Worm (Caenorhabditis elegans) whole organism, dauer: Measurements from ENCODE around the gene emb-27.

Source experiments
- unc-62 ChIP-seq: sonication (generic microtip); optimal IDR thresholded peaks from 2 replicates; lab custom pipeline; 2017; ENCODE audit warnings: missing biosample characterization, missing genetic modification reagents, missing genetic modification characterization

emb-27 gene

DNA sequence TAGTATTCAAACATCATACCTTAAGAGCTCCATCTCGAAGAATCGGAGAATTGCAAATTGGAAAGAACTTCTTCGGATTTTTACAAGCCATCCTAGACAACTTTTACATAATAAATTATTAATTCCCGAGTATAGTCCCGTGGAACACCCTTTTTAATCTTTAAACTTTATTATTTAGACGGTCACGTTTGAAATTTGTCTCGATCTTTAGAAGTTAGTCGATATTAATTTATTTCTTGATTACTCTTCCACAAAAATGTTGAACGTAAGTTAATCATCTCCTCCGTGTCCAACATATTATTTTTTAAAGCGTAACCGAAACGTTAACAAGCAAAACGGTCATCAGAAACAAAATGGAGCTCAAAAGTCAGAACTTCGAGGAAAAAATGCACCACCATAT is 11.5 kb upstream of the emb-27 start, which contains the start of the genes decr-1.3 and T05C12.1:
decr-1.3 (minus strand) TSS at position 101 of the 400 bp plus-strand sequence.
T05C12.1 (plus strand) TSS at position 232 of the 400 bp plus-strand sequence.
- TF ChIP-seq unc-62 (GFP tag; lab: Kevin White, UChicago), result no peak

ce11 chrII:8170374-8170773 is 8.4 kb upstream of the emb-27 start, which contains the start of gene T05C12.11:
Gene T05C12.11 (minus strand): TSS chrII:8170474.
- TF ChIP-seq unc-62 (GFP tag; lab: Kevin White, UChicago), result no peak

DNA sequence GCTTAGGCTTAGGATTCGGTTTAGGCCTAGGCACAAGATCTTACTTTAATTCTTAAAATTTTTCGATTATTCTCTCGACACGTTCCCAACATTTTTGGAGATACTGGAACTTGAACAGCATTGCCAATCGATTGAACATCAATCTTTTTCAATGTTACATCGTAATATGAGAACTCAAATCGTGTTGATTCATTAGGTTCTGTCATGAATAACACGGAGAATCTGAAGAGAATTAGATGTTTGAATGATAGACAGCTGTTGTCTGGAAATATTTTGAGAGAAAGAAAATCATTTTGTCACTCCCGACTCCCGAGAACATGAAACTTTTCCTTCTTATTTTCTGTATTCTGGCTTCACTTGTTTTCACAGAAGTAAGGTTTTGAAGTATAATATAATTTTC is 7.3 kb upstream of the emb-27 start, which contains the start of gene T05C12.15:
T05C12.15 (plus strand) TSS at position 301 of the 400 bp plus-strand sequence.
- TF ChIP-seq unc-62 (GFP tag; lab: Kevin White, UChicago), result no peak

DNA sequence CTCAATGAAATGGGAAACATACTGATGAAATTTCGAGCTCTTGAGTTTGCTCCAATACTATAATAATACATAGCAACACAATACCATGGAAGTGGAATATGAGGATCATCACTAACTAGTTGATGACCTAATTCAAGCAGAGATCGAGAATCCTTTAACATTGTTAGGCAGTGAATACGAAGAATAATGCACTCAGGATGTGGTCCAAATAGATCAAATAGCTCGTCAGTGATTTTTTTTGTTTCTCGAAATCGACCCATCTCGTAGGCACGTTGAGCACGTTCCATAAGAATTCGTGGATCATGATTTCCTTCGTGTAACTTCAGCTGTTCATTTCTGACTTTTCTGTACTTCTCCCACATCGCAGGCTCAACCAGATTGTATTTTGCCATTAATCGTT is 1.1 kb downstream of the emb-27 start:
- no peak for TF ChIP-seq unc-62 (GFP tag; lab: Kevin White, UChicago)

DNA sequence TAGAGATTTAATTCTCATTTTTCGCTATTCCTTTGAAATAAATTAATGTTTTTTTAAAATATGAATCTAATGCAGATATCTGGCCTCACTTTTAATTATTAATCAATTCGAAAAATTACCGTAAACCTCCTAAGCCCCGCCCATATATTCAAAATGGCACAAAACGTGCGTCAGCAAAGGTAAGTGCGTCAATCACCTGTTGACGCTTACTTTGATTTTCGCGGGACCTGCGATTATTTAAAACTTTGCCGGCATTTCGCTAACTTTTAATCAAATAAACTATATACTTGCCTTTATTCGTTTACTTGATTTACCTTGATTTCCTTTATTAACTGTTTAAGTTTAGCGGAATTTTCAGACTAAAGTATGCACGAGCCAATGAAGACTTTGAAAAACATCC is 4.0 kb downstream of the emb-27 start, which contains the start of gene pch-2:
pch-2 (plus strand) TSS at position 359 of the 400 bp plus-strand sequence.
- TF ChIP-seq unc-62 (GFP tag; lab: Kevin White, UChicago), result no peak

ce11 chrII:8156845-8157373 is 5.1 kb downstream of the emb-27 start, which contains the start of the genes tub-1 and tmem-138:
Gene tub-1 (minus strand): TSS chrII:8156945.
Gene tmem-138 (plus strand): TSS chrII:8157323.
- no peak for TF ChIP-seq unc-62 (GFP tag; lab: Kevin White, UChicago)

- TF ChIP-seq unc-62 (GFP tag; lab: Kevin White, UChicago), result no peak
Measured at ce11 chrII:8152711-8153325, 9.2 kb downstream of the emb-27 start.

- TF ChIP-seq unc-62 (GFP tag; lab: Kevin White, UChicago), result no peak
Measured at ce11 chrII:8149930-8150329, 12.0 kb downstream of the emb-27 start, which contains the start of gene F10B5.3. Gene F10B5.3 (minus strand): TSS chrII:8150030.

DNA sequence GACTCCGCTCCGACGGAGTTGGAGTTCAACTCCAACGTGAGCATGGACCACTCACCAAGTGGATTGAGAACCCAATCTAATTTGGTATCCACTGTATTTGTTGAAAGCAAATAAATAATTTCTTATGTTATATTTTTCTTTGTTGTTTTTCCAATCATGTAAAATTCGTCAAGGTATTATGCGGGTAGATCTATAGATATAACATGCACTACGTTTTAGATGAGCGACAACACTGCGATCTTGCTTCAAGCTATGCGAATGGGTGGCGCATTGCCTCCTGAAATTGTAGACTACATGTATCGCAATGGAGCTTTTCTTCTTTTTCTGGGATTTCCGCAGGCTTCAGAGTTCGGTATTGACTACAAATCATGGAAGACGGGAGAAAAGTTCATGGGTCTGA is 17.4 kb downstream of the emb-27 start, which contains the start of gene F10B5.2:
F10B5.2 (plus strand) TSS at position 220 of the 400 bp plus-strand sequence.
- TF ChIP-seq unc-62 (GFP tag; lab: Kevin White, UChicago), result no peak

ce11 chrII:8143278-8143931 is 18.6 kb downstream of the emb-27 start, which contains the start of the genes ints-11 and rpl-10:
Gene ints-11 (minus strand): TSS chrII:8143478.
Gene rpl-10 (plus strand): TSS chrII:8143881.
- no peak for TF ChIP-seq unc-62 (GFP tag; lab: Kevin White, UChicago)

- TF ChIP-seq unc-62 (GFP tag; lab: Kevin White, UChicago), result no peak
Measured at ce11 chrII:8141135-8141534, 20.8 kb downstream of the emb-27 start.

ce11 chrII:8138015-8138546 is 23.9 kb downstream of the emb-27 start, which contains the start of gene cdc-48.2:
Gene cdc-48.2 (plus strand): TSS chrII:8138496.
- TF ChIP-seq unc-62 (GFP tag; lab: Kevin White, UChicago), result no peak

DNA sequence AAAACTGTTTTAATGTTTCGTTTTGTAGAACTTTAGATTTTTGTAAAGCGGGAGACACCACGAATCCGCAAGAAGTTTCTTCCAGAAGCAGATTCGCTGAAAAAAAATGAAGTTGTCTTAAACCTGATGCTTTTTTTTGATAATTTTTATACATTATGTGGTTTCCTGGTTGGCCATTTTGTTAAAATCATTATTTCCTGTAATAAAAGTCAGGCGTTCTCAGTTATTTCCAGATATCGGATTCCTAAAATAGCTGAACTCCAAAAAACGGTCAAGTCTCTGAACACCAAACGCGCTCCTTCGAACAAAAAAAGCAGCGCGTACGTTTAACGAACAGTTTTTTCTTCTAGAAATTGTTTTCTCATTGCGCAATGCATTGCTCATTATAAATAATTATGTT is 24.6 kb downstream of the emb-27 start:
- TF ChIP-seq unc-62 (GFP tag; lab: Kevin White, UChicago), result no peak

DNA sequence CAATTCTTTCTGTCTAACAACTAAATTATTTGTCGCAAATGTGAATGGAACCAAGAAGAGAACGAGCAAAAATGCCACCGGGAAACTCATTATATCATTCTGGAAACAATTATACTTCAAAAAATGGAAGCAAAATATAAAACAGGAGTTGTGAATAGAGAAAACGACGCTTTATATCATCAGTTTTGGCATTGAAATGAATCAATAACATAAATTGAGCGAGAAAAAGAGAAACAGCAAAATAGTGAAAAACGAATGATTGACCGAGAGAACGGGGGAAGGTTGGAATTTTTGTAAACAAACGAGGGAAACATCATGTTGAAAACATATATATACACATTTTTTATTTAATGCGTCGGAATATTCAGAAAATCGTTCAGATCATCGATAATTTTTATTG is 25.2 kb downstream of the emb-27 start, which contains the start of gene ctns-1:
ctns-1 (minus strand) TSS at position 101 of the 400 bp plus-strand sequence.
- TF ChIP-seq unc-62 (GFP tag; lab: Kevin White, UChicago), result no peak

DNA sequence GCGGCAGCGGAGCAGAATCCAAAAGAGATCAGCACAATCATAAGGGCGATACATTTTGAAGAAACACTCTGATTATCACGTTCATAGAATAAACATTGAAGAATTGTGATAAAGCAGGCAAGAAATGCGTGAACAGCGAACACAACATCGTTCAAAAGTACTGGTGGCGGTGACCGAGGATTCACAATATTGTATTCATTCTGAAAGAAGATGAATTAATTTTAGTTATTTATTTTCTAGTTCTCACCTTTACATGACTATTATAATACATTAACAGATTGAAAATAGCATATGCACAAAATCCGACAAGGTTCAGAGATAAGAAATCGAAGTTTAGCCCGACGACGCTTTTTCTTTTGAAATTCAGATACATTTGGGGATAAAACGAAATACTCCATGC is 26.0 kb downstream of the emb-27 start:
- no peak for TF ChIP-seq unc-62 (GFP tag; lab: Kevin White, UChicago)
